Fruit fly (Drosophila melanogaster) whole organism, embryonic: ENCODE data around the gene kra.

Source experiments
- Antp ChIP-seq: fragments of 200-800 bp; sonication (Bioruptor generic); optimal IDR thresholded peaks from 3 replicates; lab custom pipeline; 2016; ENCODE audit warnings: missing biosample characterization, missing genetic modification characterization
- CG10274 ChIP-seq: fragments of 200-800 bp; sonication (Bioruptor generic); optimal IDR thresholded peaks from 3 replicates; lab custom pipeline; 2017; ENCODE audit warnings: missing biosample characterization, mild to moderate bottlenecking, missing genetic modification characterization
- CG10462 ChIP-seq: fragments of 200-800 bp; sonication (Bioruptor generic); optimal IDR thresholded peaks from 2 replicates; lab custom pipeline; 2016; ENCODE audit warnings: missing biosample characterization, missing genetic modification characterization
- CG10543 ChIP-seq: fragments of 200-800 bp; sonication (Bioruptor generic); optimal IDR thresholded peaks from 3 replicates; lab custom pipeline; 2017; ENCODE audit warnings: missing biosample characterization, mild to moderate bottlenecking, missing genetic modification characterization, moderate library complexity
- CG11093 ChIP-seq: fragments of 200-800 bp; sonication (Bioruptor generic); IDR thresholded peaks from 3 replicates; pipeline ENCODE4 v1.3.6; 2022; ENCODE audit warnings: missing biosample characterization, missing genetic modification characterization
- CG11696 ChIP-seq: fragments of 200-800 bp; sonication (Bioruptor generic); IDR thresholded peaks from 2 replicates; pipeline ENCODE4 v1.3.6; 2022; ENCODE audit warnings: missing biosample characterization, missing genetic modification characterization
- CG12942 ChIP-seq: fragments of 200-800 bp; sonication (Bioruptor generic); optimal IDR thresholded peaks from 3 replicates; lab custom pipeline; 2016; ENCODE audit warnings: missing biosample characterization, missing genetic modification characterization
- CG13123 ChIP-seq: fragments of 200-800 bp; sonication (Bioruptor generic); optimal IDR thresholded peaks from 2 replicates; lab custom pipeline; 2016; ENCODE audit warnings: missing biosample characterization, missing genetic modification characterization
- CG13894 ChIP-seq: fragments of 200-800 bp; sonication (Bioruptor generic); optimal IDR thresholded peaks from 3 replicates; lab custom pipeline; 2018; ENCODE audit warnings: missing biosample characterization, mild to moderate bottlenecking, missing genetic modification characterization, moderate library complexity
- CG16815 ChIP-seq: fragments of 200-800 bp; sonication (Bioruptor generic); optimal IDR thresholded peaks from 3 replicates; lab custom pipeline; 2017; ENCODE audit warnings: missing biosample characterization, mild to moderate bottlenecking, missing genetic modification characterization
- CG17328 ChIP-seq: fragments of 200-800 bp; sonication (Bioruptor generic); IDR thresholded peaks from 2 replicates; pipeline ENCODE4 v1.3.6; 2022; ENCODE audit warnings: missing biosample characterization, missing genetic modification characterization
- CG17802 ChIP-seq: fragments of 200-800 bp; sonication (Bioruptor generic); optimal IDR thresholded peaks from 2 replicates; lab custom pipeline; 2018; ENCODE audit warnings: missing biosample characterization, mild to moderate bottlenecking, missing genetic modification characterization, moderate library complexity
- CG17912 ChIP-seq: fragments of 200-800 bp; sonication (Bioruptor generic); optimal IDR thresholded peaks from 2 replicates; lab custom pipeline; 2018; ENCODE audit warnings: missing biosample characterization, mild to moderate bottlenecking, missing genetic modification characterization
- CG2199 ChIP-seq: fragments of 200-800 bp; sonication (Bioruptor generic); IDR thresholded peaks from 3 replicates; pipeline ENCODE4 v1.3.6; 2022; ENCODE audit warnings: missing biosample characterization, missing genetic modification characterization
- CG30431 ChIP-seq: fragments of 200-800 bp; sonication (Bioruptor generic); optimal IDR thresholded peaks from 2 replicates; lab custom pipeline; 2017; ENCODE audit warnings: missing biosample characterization, missing genetic modification characterization
- CG3065 ChIP-seq: fragments of 200-800 bp; sonication (Bioruptor generic); optimal IDR thresholded peaks from 2 replicates; lab custom pipeline; 2016; ENCODE audit warnings: missing biosample characterization, missing genetic modification characterization
- CG31441 ChIP-seq: fragments of 200-800 bp; sonication (Bioruptor generic); IDR thresholded peaks from 2 replicates; pipeline ENCODE4 v1.3.6; 2022; ENCODE audit warnings: missing biosample characterization, missing genetic modification characterization
- CG43689 ChIP-seq: fragments of 200-800 bp; sonication (Bioruptor generic); IDR thresholded peaks from 2 replicates; pipeline ENCODE4 v1.3.6; 2022; ENCODE audit warnings: missing biosample characterization, missing genetic modification characterization
- CG4854 ChIP-seq: fragments of 200-800 bp; sonication (Bioruptor generic); optimal IDR thresholded peaks from 2 replicates; lab custom pipeline; 2016; ENCODE audit warnings: missing biosample characterization, missing genetic modification characterization, inconsistent platforms
- CG7271 ChIP-seq: fragments of 200-800 bp; sonication (Bioruptor generic); optimal IDR thresholded peaks from 2 replicates; lab custom pipeline; 2018; ENCODE audit warnings: missing biosample characterization, mild to moderate bottlenecking, missing genetic modification characterization, moderate library complexity
- CG7928 ChIP-seq: fragments of 200-800 bp; sonication (Bioruptor generic); optimal IDR thresholded peaks from 2 replicates; lab custom pipeline; 2017; ENCODE audit warnings: missing biosample characterization, mild to moderate bottlenecking, missing genetic modification characterization
- CG7987 ChIP-seq: fragments of 200-800 bp; sonication (Bioruptor generic); optimal IDR thresholded peaks from 2 replicates; lab custom pipeline; 2018; ENCODE audit warnings: missing biosample characterization, mild to moderate bottlenecking, missing genetic modification characterization, moderate library complexity
- CG8089 ChIP-seq: fragments of 200-800 bp; sonication (Bioruptor generic); optimal IDR thresholded peaks from 3 replicates; lab custom pipeline; 2016; ENCODE audit warnings: missing biosample characterization, missing genetic modification characterization
- CG9437 ChIP-seq: fragments of 200-800 bp; sonication (Bioruptor generic); optimal IDR thresholded peaks from 2 replicates; lab custom pipeline; 2018; ENCODE audit warnings: missing biosample characterization, mild to moderate bottlenecking, missing genetic modification characterization
- CG9797 ChIP-seq: fragments of 200-800 bp; sonication (Bioruptor generic); optimal IDR thresholded peaks from 3 replicates; lab custom pipeline; 2018; ENCODE audit warnings: missing biosample characterization, mild to moderate bottlenecking, missing genetic modification characterization
- Chrac-16 ChIP-seq: fragments of 200-800 bp; sonication (Bioruptor generic); optimal IDR thresholded peaks from 3 replicates; lab custom pipeline; 2016; ENCODE audit warnings: missing biosample characterization, missing genetic modification characterization
- D19A ChIP-seq: fragments of 200-800 bp; optimal IDR thresholded peaks from 3 replicates; lab custom pipeline; 2019; ENCODE audit warnings: missing biosample characterization, mild to moderate bottlenecking, missing genetic modification characterization, moderate library complexity
- Deaf1 ChIP-seq: fragments of 200-800 bp; optimal IDR thresholded peaks from 3 replicates; lab custom pipeline; 2019; ENCODE audit warnings: missing biosample characterization, mild to moderate bottlenecking, missing genetic modification characterization, moderate library complexity
- Dip3 ChIP-seq: fragments of 200-800 bp; sonication (Bioruptor generic); optimal IDR thresholded peaks from 3 replicates; lab custom pipeline; 2016; ENCODE audit warnings: missing biosample characterization, missing genetic modification characterization
- Dll ChIP-seq: fragments of 200-800 bp; sonication (Bioruptor generic); IDR thresholded peaks from 4 replicates; pipeline ENCODE4 v1.3.6; 2022; ENCODE audit warnings: missing biosample characterization, missing genetic modification characterization; ENCODE audit not compliant: partially characterized antibody
- Elba2 ChIP-seq: fragments of 200-800 bp; sonication (Bioruptor generic); optimal IDR thresholded peaks from 3 replicates; lab custom pipeline; 2016; ENCODE audit warnings: missing biosample characterization, missing genetic modification characterization
- Fer2 ChIP-seq: fragments of 200-800 bp; sonication (Bioruptor generic); optimal IDR thresholded peaks from 2 replicates; lab custom pipeline; 2018; ENCODE audit warnings: missing biosample characterization, mild to moderate bottlenecking, missing genetic modification characterization, moderate library complexity
- Hey ChIP-seq: fragments of 200-800 bp; sonication (Bioruptor generic); optimal IDR thresholded peaks from 3 replicates; lab custom pipeline; 2018; ENCODE audit warnings: missing biosample characterization, mild to moderate bottlenecking, missing genetic modification characterization
- Jarid2 ChIP-seq: fragments of 200-800 bp; sonication (Bioruptor generic); optimal IDR thresholded peaks from 3 replicates; lab custom pipeline; 2017; ENCODE audit warnings: mild to moderate bottlenecking, missing biosample characterization, missing genetic modification reagents, missing genetic modification characterization
- Kr ChIP-seq: fragments of 200-800 bp; sonication (Bioruptor generic); optimal IDR thresholded peaks from 2 replicates; lab custom pipeline; 2017; ENCODE audit warnings: missing biosample characterization, mild to moderate bottlenecking, missing genetic modification characterization
- Oli ChIP-seq: fragments of 200-800 bp; sonication (Bioruptor generic); optimal IDR thresholded peaks from 2 replicates; lab custom pipeline; 2018; ENCODE audit warnings: missing biosample characterization, mild to moderate bottlenecking, missing genetic modification characterization, moderate library complexity
- PHDP ChIP-seq: fragments of 200-800 bp; sonication (Bioruptor generic); optimal IDR thresholded peaks from 3 replicates; lab custom pipeline; 2018; ENCODE audit warnings: missing biosample characterization, mild to moderate bottlenecking, missing genetic modification characterization, moderate library complexity
- Taf1 ChIP-seq: fragments of 200-800 bp; sonication (Bioruptor generic); IDR thresholded peaks from 2 replicates; pipeline ENCODE4 v1.3.6; 2022; ENCODE audit warnings: missing biosample characterization, missing genetic modification characterization
- Vsx1 ChIP-seq: fragments of 200-800 bp; sonication (Bioruptor generic); optimal IDR thresholded peaks from 2 replicates; lab custom pipeline; 2017; ENCODE audit warnings: missing biosample characterization, mild to moderate bottlenecking, missing genetic modification characterization, missing genetic modification reagents
- bcd ChIP-seq: fragments of 200-800 bp; sonication (Bioruptor generic); optimal IDR thresholded peaks from 2 replicates; lab custom pipeline; 2017; ENCODE audit warnings: missing biosample characterization, mild to moderate bottlenecking, missing genetic modification characterization
- bigmax ChIP-seq: fragments of 200-800 bp; sonication (Bioruptor generic); optimal IDR thresholded peaks from 2 replicates; lab custom pipeline; 2018; ENCODE audit warnings: missing biosample characterization, mild to moderate bottlenecking, missing genetic modification characterization
- dan ChIP-seq: fragments of 200-800 bp; sonication (Bioruptor generic); IDR thresholded peaks from 2 replicates; pipeline ENCODE4 v1.3.6; 2022; ENCODE audit warnings: missing biosample characterization, missing genetic modification characterization
- dmrt11E ChIP-seq: fragments of 200-800 bp; sonication (Bioruptor generic); optimal IDR thresholded peaks from 3 replicates; lab custom pipeline; 2018; ENCODE audit warnings: missing biosample characterization, mild to moderate bottlenecking, missing genetic modification characterization, moderate library complexity
- dpn ChIP-seq, 2 experiments: fragments of 200-800 bp; sonication (Bioruptor generic); optimal IDR thresholded peaks; 3 replicates each; lab custom pipeline; 2016; ENCODE audit warnings: missing biosample characterization in 2 of 2, missing genetic modification characterization in 2 of 2
- sima ChIP-seq: fragments of 200-800 bp; sonication (Bioruptor generic); optimal IDR thresholded peaks from 2 replicates; lab custom pipeline; 2016; ENCODE audit warnings: missing biosample characterization, missing genetic modification characterization
- slou ChIP-seq: fragments of 200-800 bp; sonication (Bioruptor generic); optimal IDR thresholded peaks from 3 replicates; lab custom pipeline; 2016; ENCODE audit warnings: missing biosample characterization, missing genetic modification characterization
- sug ChIP-seq: fragments of 200-800 bp; optimal IDR thresholded peaks from 2 replicates; lab custom pipeline; 2019; ENCODE audit warnings: missing biosample characterization, mild to moderate bottlenecking, missing genetic modification characterization, moderate library complexity
- vfl ChIP-seq: fragments of 200-800 bp; sonication (Bioruptor generic); optimal IDR thresholded peaks from 2 replicates; lab custom pipeline; 2016; ENCODE audit warnings: missing biosample characterization, missing genetic modification characterization
- yki ChIP-seq: fragments of >200 bp; optimal IDR thresholded peaks from 3 replicates; lab custom pipeline; 2018
- z ChIP-seq: fragments of 200-800 bp; sonication (Bioruptor generic); IDR thresholded peaks from 3 replicates; pipeline ENCODE4 v1.3.6; 2022; ENCODE audit warnings: missing biosample characterization, missing genetic modification characterization
- zfh2 ChIP-seq: fragments of 200-800 bp; sonication (Bioruptor generic); optimal IDR thresholded peaks from 2 replicates; lab custom pipeline; 2016; ENCODE audit warnings: missing biosample characterization, missing genetic modification characterization

kra gene

DNA sequence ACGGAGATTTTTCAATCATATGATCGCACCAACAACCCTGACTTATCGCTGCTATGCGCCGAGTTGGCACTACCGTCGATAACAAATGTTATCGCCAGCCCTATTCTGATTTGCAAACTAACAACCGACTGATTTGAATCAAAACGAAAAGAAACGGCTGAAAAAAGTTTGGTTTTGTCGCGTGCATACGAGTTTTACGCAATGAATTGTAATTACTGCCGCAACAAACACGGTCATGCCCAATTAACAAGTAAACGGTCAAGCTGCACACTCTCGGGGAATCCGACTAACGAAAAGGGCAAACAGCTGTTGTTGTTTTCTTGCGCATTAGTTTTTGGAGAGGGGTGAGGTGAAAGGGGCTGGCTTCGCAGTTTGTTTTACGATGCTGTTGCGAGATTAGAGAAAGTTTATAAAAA, 36.2 kb downstream of the kra start, which contains the start of the genes CG14671 and CG12746 (continued):
- peak; percentile 30 for TF ChIP-seq CG9797 (GFP tag; lab: Kevin White, UChicago)

DNA sequence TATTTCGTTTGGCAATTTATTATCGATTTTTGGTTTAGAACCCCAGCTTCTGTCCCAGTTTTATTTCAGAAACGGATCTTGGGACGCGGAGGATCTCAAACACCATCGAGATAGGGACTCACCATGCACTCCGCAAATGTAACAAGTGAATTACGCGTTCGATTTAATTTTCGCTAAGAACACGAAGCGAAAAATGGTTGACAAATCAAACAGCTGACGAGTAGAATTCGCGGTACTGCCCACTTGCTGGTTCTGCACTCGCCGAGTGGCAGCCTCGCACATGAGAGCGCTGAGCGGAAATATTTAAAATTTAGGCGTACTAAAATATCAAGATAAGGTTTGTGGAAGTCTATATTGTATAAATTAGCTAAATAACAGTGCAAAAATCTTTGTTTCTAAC, 37.5 kb downstream of the kra start, which contains the start of gene Pi4KIIalpha:
Pi4KIIalpha (minus strand) TSS at position 233 of the 400 bp plus-strand sequence.
- TF ChIP-seq z (GFP tag; lab: Robert Waterston, UW) (no peak), yki (lab: Kevin White, UChicago) (no peak), bigmax (GFP tag; lab: Kevin White, UChicago) (no peak), CG10462 (GFP tag; lab: Kevin White, UChicago) (no peak), Dip3 (no peak), Oli (tag; lab: Kevin White, UChicago) (no peak), CG13123 (GFP tag; lab: Kevin White, UChicago) (no peak), Taf1 (GFP tag; lab: Robert Waterston, UW) (no peak), Kr (GFP tag; lab: Kevin White, UChicago) (no peak), Jarid2 (GFP tag; lab: Kevin White, UChicago) (no peak), Chrac-16 (GFP tag; lab: Kevin White, UChicago) (no peak), CG30431 (GFP tag; lab: Kevin White, UChicago) (no peak), CG17328 (GFP tag; lab: Robert Waterston, UW) (no peak), bcd (GFP tag; lab: Kevin White, UChicago) (no peak), Elba2 (GFP tag; lab: Kevin White, UChicago) (no peak), CG7271 (tag; lab: Kevin White, UChicago) (no peak), CG16815 (GFP tag; lab: Kevin White, UChicago) (no peak), Vsx1 (GFP tag; lab: Kevin White, UChicago) (no peak), dpn (GFP tag; optimal IDR thresholded peaks at IDR 0.05; lab: Kevin White, UChicago) (no peak), Dll (GFP tag; lab: Robert Waterston, UW) (peak; percentile 26; the same call in 1 of the 4 replicates), CG10543 (GFP tag; lab: Kevin White, UChicago) (no peak), CG17802 (tag; lab: Kevin White, UChicago) (no peak), CG2199 (GFP tag; lab: Robert Waterston, UW) (no peak), CG12942 (no peak), sug (no peak), CG43689 (GFP tag; lab: Robert Waterston, UW) (no peak), Hey (tag; lab: Kevin White, UChicago) (no peak), PHDP (no peak), slou (GFP tag; lab: Kevin White, UChicago) (no peak), CG3065 (GFP tag; lab: Kevin White, UChicago) (no peak), CG8089 (GFP tag; lab: Kevin White, UChicago) (no peak), dmrt11E (no peak), CG9437 (GFP tag; lab: Kevin White, UChicago) (no peak), Fer2 (tag; lab: Kevin White, UChicago) (no peak), dan (no peak), CG10274 (no peak), zfh2 (GFP tag; lab: Kevin White, UChicago) (no peak), CG13894 (tag; lab: Kevin White, UChicago) (no peak), Antp (GFP tag; lab: Kevin White, UChicago) (no peak), Deaf1 (tag; lab: Kevin White, UChicago) (no peak), CG31441 (GFP tag; lab: Robert Waterston, UW) (no peak), CG11093 (GFP tag; lab: Robert Waterston, UW) (no peak), vfl (GFP tag; lab: Kevin White, UChicago) (no peak), CG7987 (GFP tag; lab: Kevin White, UChicago) (no peak), CG11696 (GFP tag; lab: Robert Waterston, UW) (no peak), CG17912 (GFP tag; lab: Kevin White, UChicago) (no peak), CG4854 (GFP tag; lab: Kevin White, UChicago) (no peak), sima (GFP tag; lab: Kevin White, UChicago) (no peak), CG7928 (no peak), D19A (tag; lab: Kevin White, UChicago) (no peak)
